Worm (Caenorhabditis elegans) whole organism, young adult: ENCODE data around the gene C28D4.5.

Source experiments
- B0035.1 ChIP-seq: sonication (generic microtip); optimal IDR thresholded peaks from 2 replicates; lab custom pipeline; 2016; ENCODE audit warnings: missing genetic modification characterization, mild to moderate bottlenecking, missing compliant biosample characterization, missing genotype, missing genetic modification reagents
- B0261.1 ChIP-seq: sonication (generic microtip); optimal IDR thresholded peaks from 2 replicates; lab custom pipeline; 2016; ENCODE audit warnings: mild to moderate bottlenecking, missing genetic modification characterization, moderate library complexity, missing compliant biosample characterization
- B0336.3 ChIP-seq: fragments of 200-800 bp; sonication (Bioruptor generic); IDR thresholded peaks from 2 replicates; pipeline ENCODE4 v1.3.6; 2022; ENCODE audit warnings: missing genetic modification characterization, missing compliant biosample characterization
- C17E4.6 ChIP-seq: fragments of 200-800 bp; sonication (Bioruptor generic); IDR thresholded peaks from 2 replicates; pipeline ENCODE4 v1.3.6; 2022; ENCODE audit warnings: missing genetic modification reagents, missing genetic modification characterization, missing compliant biosample characterization
- D2030.7 ChIP-seq: fragments of 200-800 bp; sonication (Bioruptor generic); IDR thresholded peaks from 2 replicates; pipeline ENCODE4 v1.3.6; 2022; ENCODE audit warnings: missing genetic modification reagents, missing genetic modification characterization, missing compliant biosample characterization
- F33H1.4 ChIP-seq: fragments of 200-800 bp; sonication (Bioruptor generic); IDR thresholded peaks from 2 replicates; pipeline ENCODE4 v1.3.6; 2022; ENCODE audit warnings: missing genetic modification reagents, missing genetic modification characterization, missing compliant biosample characterization
- F39B2.1 ChIP-seq: fragments of 200-800 bp; sonication (Bioruptor generic); IDR thresholded peaks from 2 replicates; pipeline ENCODE4 v1.3.6; 2022; ENCODE audit warnings: missing genetic modification reagents, missing genetic modification characterization, missing compliant biosample characterization
- F49E8.2 ChIP-seq: sonication (generic microtip); optimal IDR thresholded peaks from 3 replicates; lab custom pipeline; 2017; ENCODE audit warnings: missing genetic modification characterization, mild to moderate bottlenecking, missing compliant biosample characterization, antibody characterized with exemption, moderate library complexity; ENCODE audit not compliant: insufficient read depth
- F52B5.7 ChIP-seq: sonication (generic microtip); optimal IDR thresholded peaks from 2 replicates; lab custom pipeline; 2016; ENCODE audit warnings: mild to moderate bottlenecking, missing genetic modification characterization, missing compliant biosample characterization
- F55B11.4 ChIP-seq: sonication (generic microtip); optimal IDR thresholded peaks from 2 replicates; lab custom pipeline; 2016; ENCODE audit warnings: missing compliant biosample characterization, missing genetic modification characterization, borderline replicate concordance; ENCODE audit not compliant: insufficient read depth
- Y53G8AR.9 ChIP-seq: fragments of 200-800 bp; sonication (Bioruptor generic); conservative IDR thresholded peaks from 2 replicates; pipeline ENCODE4 v1.3.6; 2022; ENCODE audit warnings: missing genetic modification reagents, missing genetic modification characterization, missing compliant biosample characterization
- Y79H2A.3 ChIP-seq: fragments of 200-800 bp; sonication (Bioruptor generic); conservative IDR thresholded peaks from 2 replicates; pipeline ENCODE4 v1.3.6; 2022; ENCODE audit warnings: missing genetic modification reagents, missing genetic modification characterization, missing compliant biosample characterization
- Y95B8A.8 ChIP-seq: fragments of 200-800 bp; sonication (Bioruptor generic); IDR thresholded peaks from 2 replicates; pipeline ENCODE4 v1.3.6; 2022; ENCODE audit warnings: missing genetic modification reagents, missing genetic modification characterization, missing compliant biosample characterization
- ama-1 ChIP-seq, 3 experiments: fragments of 150-350 bp in 1 of 3; sonication (generic microtip) in 2 of 3; optimal IDR thresholded peaks; 2 replicates each; lab custom pipeline; 2014 to 2018; ENCODE audit warnings: missing biosample characterization in 2 of 3, missing genetic modification characterization in 2 of 3, missing genetic modification reagents in 2 of 3
- aptf-3 ChIP-seq: fragments of 200-800 bp; sonication (Bioruptor generic); IDR thresholded peaks from 2 replicates; pipeline ENCODE4 v1.3.6; 2022; ENCODE audit warnings: missing genetic modification characterization, missing compliant biosample characterization
- attf-5 ChIP-seq: fragments of 200-800 bp; sonication (Bioruptor generic); optimal IDR thresholded peaks from 2 replicates; lab custom pipeline; 2018; ENCODE audit warnings: mild to moderate bottlenecking, missing genetic modification characterization, missing compliant biosample characterization
- attf-6 ChIP-seq: fragments of 200-800 bp; sonication (Bioruptor generic); IDR thresholded peaks from 2 replicates; pipeline ENCODE4 v1.3.6; 2022; ENCODE audit warnings: missing genetic modification reagents, missing genetic modification characterization, missing compliant biosample characterization
- cebp-1 ChIP-seq, 2 experiments: fragments of 200-800 bp in 1 of 2; sonication (Bioruptor generic) in 1 of 2; sonication (generic microtip) in 1 of 2; IDR thresholded peaks in 1 of 2; optimal IDR thresholded peaks in 1 of 2; 2 replicates each; pipeline versions ENCODE4 v1.3.6 to Lab custom; 2017 to 2022; ENCODE audit warnings: missing compliant biosample characterization in 2 of 2, missing genetic modification characterization in 2 of 2, mild to moderate bottlenecking in 1 of 2, missing genetic modification reagents in 1 of 2, moderate library complexity in 1 of 2
- ceh-91 ChIP-seq: fragments of 200-800 bp; sonication (Bioruptor generic); IDR thresholded peaks from 2 replicates; pipeline ENCODE4 v1.3.6; 2022; ENCODE audit warnings: missing genetic modification reagents, missing genetic modification characterization, missing compliant biosample characterization
- efl-1 ChIP-seq: fragments of 150-350 bp; optimal IDR thresholded peaks from 2 replicates; lab custom pipeline; 2014; ENCODE audit warnings: missing biosample characterization, missing genetic modification reagents, missing genetic modification characterization
- ekl-4 ChIP-seq: fragments of 200-800 bp; sonication (Bioruptor generic); IDR thresholded peaks from 2 replicates; pipeline ENCODE4 v1.3.6; 2022; ENCODE audit warnings: missing genetic modification reagents, missing genetic modification characterization, missing compliant biosample characterization
- fkh-3 ChIP-seq: sonication (generic microtip); optimal IDR thresholded peaks from 2 replicates; lab custom pipeline; 2016; ENCODE audit warnings: mild to moderate bottlenecking, missing genetic modification characterization, missing compliant biosample characterization
- him-1 ChIP-seq: sonication (generic microtip); optimal IDR thresholded peaks from 2 replicates; lab custom pipeline; 2016; ENCODE audit warnings: missing genotype, missing genetic modification reagents, missing genetic modification characterization, missing compliant biosample characterization
- hlh-12 ChIP-seq: sonication (generic microtip); optimal IDR thresholded peaks from 2 replicates; lab custom pipeline; 2016; ENCODE audit warnings: missing genetic modification characterization, missing compliant biosample characterization
- hmg-1.2 ChIP-seq: fragments of 200-800 bp; sonication (Bioruptor generic); IDR thresholded peaks from 2 replicates; pipeline ENCODE4 v1.3.6; 2022; ENCODE audit warnings: missing genetic modification reagents, missing genetic modification characterization, missing compliant biosample characterization
- hrde-1 ChIP-seq: sonication (generic microtip); optimal IDR thresholded peaks from 2 replicates; lab custom pipeline; 2016; ENCODE audit warnings: missing genetic modification characterization, mild to moderate bottlenecking, missing compliant biosample characterization, moderate library complexity, missing genotype, missing genetic modification reagents, borderline replicate concordance
- hsf-1 ChIP-seq: fragments of 200-800 bp; sonication (Bioruptor generic); IDR thresholded peaks from 2 replicates; pipeline ENCODE4 v1.3.6; 2022; ENCODE audit warnings: missing genetic modification reagents, missing genetic modification characterization, missing compliant biosample characterization
- let-607 ChIP-seq, 2 experiments: fragments of 200-800 bp in 1 of 2; sonication (Bioruptor generic) in 1 of 2; sonication (generic microtip) in 1 of 2; optimal IDR thresholded peaks; 2 replicates each; lab custom pipeline; 2016 to 2018; ENCODE audit warnings: mild to moderate bottlenecking in 2 of 2, missing compliant biosample characterization in 2 of 2, missing genetic modification characterization in 2 of 2, moderate library complexity in 2 of 2, missing genotype in 1 of 2
- lin-54 ChIP-seq: fragments of 200-800 bp; sonication (Bioruptor generic); optimal IDR thresholded peaks from 2 replicates; lab custom pipeline; 2018; ENCODE audit warnings: mild to moderate bottlenecking, missing genetic modification characterization, missing compliant biosample characterization
- lsl-1 ChIP-seq: fragments of 200-800 bp; sonication (Bioruptor generic); optimal IDR thresholded peaks from 2 replicates; lab custom pipeline; 2018; ENCODE audit warnings: mild to moderate bottlenecking, missing genetic modification characterization, moderate library complexity, missing compliant biosample characterization
- madf-3 ChIP-seq: fragments of 200-800 bp; sonication (Bioruptor generic); IDR thresholded peaks from 2 replicates; pipeline ENCODE4 v1.3.6; 2022; ENCODE audit warnings: missing genetic modification reagents, missing genetic modification characterization, missing compliant biosample characterization
- madf-6 ChIP-seq: fragments of 200-800 bp; sonication (Bioruptor generic); IDR thresholded peaks from 2 replicates; pipeline ENCODE4 v1.3.6; 2022; ENCODE audit warnings: missing genetic modification reagents, missing genetic modification characterization, missing compliant biosample characterization
- mxl-1 ChIP-seq: sonication (generic microtip); optimal IDR thresholded peaks from 2 replicates; lab custom pipeline; 2016; ENCODE audit warnings: missing genetic modification characterization, missing compliant biosample characterization
- nfyb-1 ChIP-seq: fragments of 200-800 bp; sonication (Bioruptor generic); IDR thresholded peaks from 2 replicates; pipeline ENCODE4 v1.3.6; 2022; ENCODE audit warnings: missing genetic modification reagents, missing genetic modification characterization, missing compliant biosample characterization
- nhr-120 ChIP-seq: fragments of 200-800 bp; sonication (Bioruptor generic); IDR thresholded peaks from 2 replicates; pipeline ENCODE4 v1.3.6; 2022; ENCODE audit warnings: missing genetic modification characterization, missing compliant biosample characterization
- rcor-1 ChIP-seq: fragments of 200-800 bp; sonication (Bioruptor generic); IDR thresholded peaks from 2 replicates; pipeline ENCODE4 v1.3.6; 2022; ENCODE audit warnings: missing genetic modification reagents, missing genetic modification characterization, missing compliant biosample characterization
- repo-1 ChIP-seq: sonication (generic microtip); optimal IDR thresholded peaks from 2 replicates; lab custom pipeline; 2017; ENCODE audit warnings: mild to moderate bottlenecking, missing genetic modification characterization, missing compliant biosample characterization
- snpc-4 ChIP-seq, 5 experiments: fragments of 150-350 bp in 1 of 5; sonication (generic microtip) in 4 of 5; optimal IDR thresholded peaks; 2 replicates each; lab custom pipeline; 2014 to 2018; ENCODE audit warnings: missing genetic modification characterization in 5 of 5, missing biosample characterization in 3 of 5, antibody characterized with exemption in 2 of 5, mild to moderate bottlenecking in 2 of 5, missing compliant biosample characterization in 2 of 5, missing genotype in 2 of 5, moderate library complexity in 2 of 5, missing genetic modification reagents in 1 of 5
- tbp1 ChIP-seq: fragments of 200-800 bp; sonication (Bioruptor generic); optimal IDR thresholded peaks from 2 replicates; lab custom pipeline; 2018; ENCODE audit warnings: mild to moderate bottlenecking, missing genetic modification characterization, missing compliant biosample characterization
- tbx-9 ChIP-seq: sonication (generic microtip); optimal IDR thresholded peaks from 2 replicates; lab custom pipeline; 2016; ENCODE audit warnings: borderline replicate concordance, missing genetic modification characterization, inconsistent platforms, missing compliant biosample characterization
- tlf-1 ChIP-seq: fragments of 200-800 bp; sonication (Bioruptor generic); optimal IDR thresholded peaks from 2 replicates; lab custom pipeline; 2018; ENCODE audit warnings: mild to moderate bottlenecking, missing genetic modification characterization, missing compliant biosample characterization
- unc-130 ChIP-seq: sonication (generic microtip); optimal IDR thresholded peaks from 2 replicates; lab custom pipeline; 2016; ENCODE audit warnings: missing genetic modification reagents, missing genetic modification characterization, missing compliant biosample characterization
- xnd-1 ChIP-seq: sonication (generic microtip); optimal IDR thresholded peaks from 2 replicates; lab custom pipeline; 2016; ENCODE audit warnings: missing genotype, missing genetic modification reagents, missing genetic modification characterization, missing compliant biosample characterization
- ztf-25 ChIP-seq: fragments of 200-800 bp; sonication (Bioruptor generic); IDR thresholded peaks from 2 replicates; pipeline ENCODE4 v1.3.6; 2022; ENCODE audit warnings: missing genetic modification reagents, missing genetic modification characterization, missing compliant biosample characterization

Gene C28D4.5

ce11 chrIV:9739001-9739400, 7.7 kb downstream of the C28D4.5 start:
- TF ChIP-seq Y79H2A.3 (GFP tag; lab: Robert Waterston, UW) (0 out of 2 replicates have a peak, but pooled peaks have one; percentile 49), attf-6 (GFP tag; lab: Robert Waterston, UW) (peak; percentile 58), ztf-25 (GFP tag; lab: Robert Waterston, UW) (no peak), hlh-12 (tag; lab: Kevin White, UChicago) (no peak), him-1 (tag; lab: Kevin White, UChicago) (peak; percentile 35), repo-1 (tag; lab: Kevin White, UChicago) (peak; percentile 13), B0035.1 (tag; lab: Kevin White, UChicago) (peak; percentile 11), rcor-1 (GFP tag; lab: Robert Waterston, UW) (peak; percentile 51), xnd-1 (tag; lab: Kevin White, UChicago) (peak; percentile 43), ama-1 (optimal IDR thresholded peaks at IDR 0.05; lab: Kevin White, UChicago) (no peak), ama-1 (GFP tag; optimal IDR thresholded peaks at IDR 0.05; lab: Kevin White, UChicago) (peak in 1 of 2 experiments; percentile 22), mxl-1 (tag; lab: Kevin White, UChicago) (no peak), Y95B8A.8 (peak; percentile 80; the same call in 1 of the 2 replicates), tbx-9 (tag; lab: Kevin White, UChicago) (peak; percentile 48), nfyb-1 (GFP tag; lab: Robert Waterston, UW) (peak; percentile 67; the same call in 1 of the 2 replicates), snpc-4 (GFP tag; optimal IDR thresholded peaks at IDR 0.05; lab: Kevin White, UChicago) (peak; percentile 40), snpc-4 (tag; optimal IDR thresholded peaks at IDR 0.05; lab: Kevin White, UChicago) (peak in 2 of 4 experiments; percentile 16 to 53), efl-1 (GFP tag; lab: Kevin White, UChicago) (peak; percentile 33), hrde-1 (tag; lab: Kevin White, UChicago) (peak; percentile 79), let-607 (tag; optimal IDR thresholded peaks at IDR 0.05; lab: Kevin White, UChicago) (no peak), C17E4.6 (GFP tag; lab: Robert Waterston, UW) (peak; percentile 70; the same call in 1 of the 2 replicates), F33H1.4 (GFP tag; lab: Robert Waterston, UW) (peak; percentile 32; the same call in 1 of the 2 replicates), unc-130 (GFP tag; lab: Kevin White, UChicago) (peak; percentile 40), nhr-120 (no peak), madf-6 (GFP tag; lab: Robert Waterston, UW) (peak; percentile 71), madf-3 (GFP tag; lab: Robert Waterston, UW) (peak; percentile 5; the same call in 1 of the 2 replicates), F39B2.1 (GFP tag; lab: Robert Waterston, UW) (0 out of 2 replicates have a peak, but pooled peaks have one; percentile 34), Y53G8AR.9 (GFP tag; lab: Robert Waterston, UW) (0 out of 2 replicates have a peak, but pooled peaks have one; percentile 65), F49E8.2 (tag; lab: Kevin White, UChicago) (peak; percentile 59), D2030.7 (GFP tag; lab: Robert Waterston, UW) (peak; percentile 45), hsf-1 (peak; percentile 66; the same call in 1 of the 2 replicates), ekl-4 (GFP tag; lab: Robert Waterston, UW) (peak; percentile 81), lin-54 (GFP tag; lab: Kevin White, UChicago) (peak; percentile 37), B0261.1 (tag; lab: Kevin White, UChicago) (no peak), attf-5 (GFP tag; lab: Kevin White, UChicago) (no peak), F55B11.4 (tag; lab: Kevin White, UChicago) (no peak), cebp-1 (GFP tag; IDR thresholded peaks at IDR 0.05; lab: Robert Waterston, UW) (no peak), cebp-1 (tag; optimal IDR thresholded peaks at IDR 0.05; lab: Kevin White, UChicago) (peak; percentile 42), lsl-1 (GFP tag; lab: Kevin White, UChicago) (peak; percentile 38), F52B5.7 (tag; lab: Kevin White, UChicago) (peak; percentile 68), B0336.3 (peak; percentile 93), fkh-3 (tag; lab: Kevin White, UChicago) (no peak), tlf-1 (GFP tag; lab: Kevin White, UChicago) (peak; percentile 59), hmg-1.2 (GFP tag; lab: Robert Waterston, UW) (peak; percentile 36), ceh-91 (GFP tag; lab: Robert Waterston, UW) (no peak), tbp1 (GFP tag; lab: Kevin White, UChicago) (peak; percentile 33), aptf-3 (GFP tag; lab: Robert Waterston, UW) (no peak)
